Worm (Caenorhabditis elegans): Measurements from ENCODE around the gene pccb-1.
A peak's percentile ranks its signal among the peaks of the same experiment; 100 is the strongest.
"Not testable (repeated sequence)": the region's sequence is repeated elsewhere in the genome, so short reads cannot be mapped to it uniquely, and the experiment has no call there.

pccb-1 gene

DNA sequence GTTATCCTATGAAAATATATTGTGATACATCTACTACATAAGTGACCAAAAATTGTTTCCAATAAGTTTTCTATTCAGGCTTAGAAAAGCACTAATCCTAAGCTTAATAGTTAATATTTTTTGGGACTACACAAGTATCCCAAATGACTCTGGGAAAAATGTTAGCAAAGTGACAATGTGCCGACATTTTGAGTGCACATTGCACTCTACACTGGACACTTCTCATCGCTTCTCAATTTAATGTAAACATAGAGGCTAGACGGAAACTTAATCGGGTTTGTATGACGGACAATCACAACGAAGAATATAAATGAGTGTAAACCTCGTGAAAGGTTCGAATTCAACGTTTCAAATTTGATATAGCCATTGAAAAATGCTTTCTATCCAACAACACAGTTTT is 22.3 kb downstream of the pccb-1 start (continued):
- TF ChIP-seq ctbp-1 (GFP tag; IDR thresholded peaks at IDR 0.05) (no peak), php-3 (GFP tag; IDR thresholded peaks at IDR 0.05) (no peak), T26A8.4 (GFP tag; IDR thresholded peaks at IDR 0.05) (peak; percentile 26), nhr-11 (tag; optimal IDR thresholded peaks at IDR 0.05) (peak; percentile 78), lim-7 (GFP tag; IDR thresholded peaks at IDR 0.05) (no peak), nhr-102 (tag; optimal IDR thresholded peaks at IDR 0.05) (peak; percentile 40), hif-1 (tag; optimal IDR thresholded peaks at IDR 0.05) (peak in 1 of 2 experiments; percentile 26), ztf-7 (tag; optimal IDR thresholded peaks at IDR 0.05) (peak; percentile 45), saeg-2 (GFP tag; IDR thresholded peaks at IDR 0.05) (no peak), spr-1 (tag; optimal IDR thresholded peaks at IDR 0.05) (no peak), Y5F2A.4 (GFP tag; optimal IDR thresholded peaks at IDR 0.05) (no peak), unc-62 (GFP tag; optimal IDR thresholded peaks at IDR 0.05 in 1 of 2) (no peak), unc-62 (tag; optimal IDR thresholded peaks at IDR 0.05) (no peak), spr-3 (GFP tag; optimal IDR thresholded peaks at IDR 0.05) (no peak), mep-1 (tag; optimal IDR thresholded peaks at IDR 0.05) (peak; percentile 82), nhr-111 (GFP tag; optimal IDR thresholded peaks at IDR 0.05) (no peak), mxl-3 (GFP tag; optimal IDR thresholded peaks at IDR 0.05) (peak; percentile 4), ceh-20 (GFP tag; IDR thresholded peaks at IDR 0.05) (0 out of 2 replicates have a peak, but pooled peaks have one; percentile 12), zip-2 (tag; optimal IDR thresholded peaks at IDR 0.05) (no peak), lin-29 (GFP tag; IDR thresholded peaks at IDR 0.05) (no peak), lin-39 (tag; optimal IDR thresholded peaks at IDR 0.05) (no peak), mes-2 (tag; optimal IDR thresholded peaks at IDR 0.05; ENCODE audit: poor library complexity, severe bottlenecking) (peak; percentile 71), Y75B8A.6 (GFP tag; IDR thresholded peaks at IDR 0.05) (no peak), jun-1 (tag; optimal IDR thresholded peaks at IDR 0.05) (no peak), attf-4 (tag; optimal IDR thresholded peaks at IDR 0.05) (no peak)

DNA sequence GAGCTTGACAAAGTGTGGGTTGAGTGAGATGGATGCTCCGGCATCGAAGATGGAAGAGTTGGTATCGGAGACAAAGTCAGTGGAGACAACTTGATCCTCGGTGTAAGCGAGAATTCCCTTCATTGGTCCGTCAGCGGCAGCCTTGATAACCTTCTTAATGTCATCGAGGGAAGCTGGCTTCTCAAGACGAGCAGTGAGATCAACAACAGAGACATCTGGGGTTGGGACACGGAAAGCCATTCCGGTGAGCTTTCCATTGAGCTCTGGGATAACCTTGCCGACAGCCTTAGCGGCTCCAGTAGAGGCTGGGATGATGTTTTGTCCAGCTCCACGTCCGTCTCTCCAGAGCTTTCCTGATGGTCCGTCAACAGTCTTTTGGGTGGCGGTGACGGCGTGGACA is 22.9 kb downstream of the pccb-1 start:
- TF ChIP-seq mxl-2 (GFP tag; conservative IDR thresholded peaks at IDR 0.05) = 0 out of 2 replicates have a peak, but pooled peaks have one; percentile 13
- TF ChIP-seq lim-7 (GFP tag; IDR thresholded peaks at IDR 0.05) = peak; percentile 32; the same call in 1 of the 2 replicates
- peak in 1 of 2 experiments; percentile 36 for TF ChIP-seq unc-62 (GFP tag; optimal IDR thresholded peaks at IDR 0.05 in 1 of 2)
- TF ChIP-seq unc-62 (tag; optimal IDR thresholded peaks at IDR 0.05) = not testable (repeated sequence)
- TF ChIP-seq set-16 (GFP tag; IDR thresholded peaks at IDR 0.05) = peak; percentile 59
- 0 out of 2 replicates have a peak, but pooled peaks have one; percentile 59 for TF ChIP-seq egl-43 (GFP tag; IDR thresholded peaks at IDR 0.05)
- 0 out of 2 replicates have a peak, but pooled peaks have one; percentile 14 for TF ChIP-seq zfp-3 (GFP tag; conservative IDR thresholded peaks at IDR 0.05)
- 0 out of 2 replicates have a peak, but pooled peaks have one; percentile 33 for TF ChIP-seq php-3 (GFP tag; IDR thresholded peaks at IDR 0.05)
- peak; percentile 56; the same call in 1 of the 2 replicates for TF ChIP-seq dmd-8 (GFP tag; IDR thresholded peaks at IDR 0.05)
- 0 out of 2 replicates have a peak, but pooled peaks have one; percentile 45 for TF ChIP-seq D1046.2 (GFP tag; IDR thresholded peaks at IDR 0.05)

DNA sequence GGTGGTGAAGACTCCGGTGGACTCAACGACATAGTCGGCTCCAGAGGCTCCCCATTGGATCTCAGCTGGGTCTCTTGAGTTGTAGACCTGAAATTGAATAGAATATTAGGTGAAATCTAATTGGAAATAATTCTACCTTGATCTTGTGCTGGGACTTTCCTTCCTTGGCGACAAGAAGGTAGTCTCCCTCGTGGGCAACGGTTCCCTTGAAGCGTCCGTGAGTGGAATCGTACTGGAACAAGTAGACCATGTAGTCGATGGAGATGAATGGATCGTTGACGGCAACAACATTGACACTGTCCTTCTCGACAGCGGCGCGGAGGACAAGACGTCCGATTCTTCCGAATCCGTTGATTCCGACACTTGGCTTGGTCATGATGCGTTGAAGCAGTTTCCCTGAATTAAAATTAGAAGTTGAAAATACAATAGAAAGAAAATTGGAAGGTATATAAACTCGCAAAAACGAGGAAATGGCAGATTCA is 23.6 kb downstream of the pccb-1 start, which contains the start of gene gpd-3:
gpd-3 (minus strand) TSS at position 396 of the 482 bp plus-strand sequence.
- TF ChIP-seq tra-1 (GFP tag; IDR thresholded peaks at IDR 0.05) = peak; percentile 34; the same call in 1 of the 2 replicates
- TF ChIP-seq skn-1 (tag; optimal IDR thresholded peaks at IDR 0.05) = no peak
- no peak for TF ChIP-seq sdz-12 (GFP tag; optimal IDR thresholded peaks at IDR 0.05)
- TF ChIP-seq arid-1 (GFP tag; conservative IDR thresholded peaks at IDR 0.05) = peak; percentile 27; the same call in 1 of the 2 replicates
- TF ChIP-seq lin-38 (GFP tag; IDR thresholded peaks at IDR 0.05) = peak; percentile 43
- TF ChIP-seq zfp-3 (GFP tag; conservative IDR thresholded peaks at IDR 0.05) = peak; percentile 89
- TF ChIP-seq set-16 (GFP tag; IDR thresholded peaks at IDR 0.05) = no peak
- no peak for TF ChIP-seq hif-1 (tag; optimal IDR thresholded peaks at IDR 0.05)
- TF ChIP-seq mep-1 (tag; optimal IDR thresholded peaks at IDR 0.05) = peak; percentile 60
- peak; percentile 27; the same call in 1 of the 2 replicates for TF ChIP-seq dmd-8 (GFP tag; IDR thresholded peaks at IDR 0.05)
- 0 out of 2 replicates have a peak, but pooled peaks have one; percentile 27 for TF ChIP-seq lin-29 (GFP tag; IDR thresholded peaks at IDR 0.05)
- no peak for TF ChIP-seq lin-1 (GFP tag; IDR thresholded peaks at IDR 0.05)
- no peak for TF ChIP-seq daf-16 (GFP tag; optimal IDR thresholded peaks at IDR 0.05)
- TF ChIP-seq daf-16 (tag; optimal IDR thresholded peaks at IDR 0.05) = peak; percentile 41
- TF ChIP-seq F10B5.3 (tag; optimal IDR thresholded peaks at IDR 0.05) = no peak
- peak; percentile 60 for TF ChIP-seq aha-1 (tag)
- TF ChIP-seq hmg-1.1 (GFP tag; IDR thresholded peaks at IDR 0.05) = peak; percentile 41; the same call in 1 of the 2 replicates
- TF ChIP-seq ama-1 (optimal IDR thresholded peaks at IDR 0.05) = peak; percentile 92
- TF ChIP-seq mes-2 (tag; optimal IDR thresholded peaks at IDR 0.05; ENCODE audit: poor library complexity, severe bottlenecking) = no peak
- TF ChIP-seq madf-9 (GFP tag; conservative IDR thresholded peaks at IDR 0.05) = 0 out of 2 replicates have a peak, but pooled peaks have one; percentile 7
- TF ChIP-seq dmd-6 (GFP tag; IDR thresholded peaks at IDR 0.05) = peak; percentile 28; the same call in 1 of the 2 replicates
- TF ChIP-seq egl-43 (GFP tag; IDR thresholded peaks at IDR 0.05) = 0 out of 2 replicates have a peak, but pooled peaks have one; percentile 59
- TF ChIP-seq cey-2 (tag; optimal IDR thresholded peaks at IDR 0.05; ENCODE audit: borderline replicate concordance, insufficient read depth) = no peak
- peak; percentile 75 for TF ChIP-seq T26A8.4 (GFP tag; IDR thresholded peaks at IDR 0.05)
